Fruit fly (Drosophila melanogaster): ENCODE data around the gene OXA1L.

DNA sequence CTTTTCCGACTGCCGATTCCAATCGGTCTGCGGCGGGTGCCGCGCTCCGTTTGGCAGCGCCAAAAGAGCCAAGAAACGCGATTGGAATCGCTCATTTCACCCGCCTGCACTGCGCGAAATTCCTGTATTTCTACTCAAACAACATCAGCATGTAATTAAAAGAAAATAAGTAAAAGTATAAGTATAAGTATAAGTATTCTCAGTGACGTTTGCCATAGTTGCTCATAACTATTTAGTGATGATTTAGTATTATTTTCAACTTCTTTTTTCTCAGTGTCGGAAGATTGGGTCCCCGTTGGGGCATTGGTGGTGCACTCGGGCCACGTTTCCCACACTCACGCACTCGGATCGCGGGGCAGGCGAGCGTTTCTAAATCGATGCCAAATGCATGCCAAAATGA lies 26.9 kb upstream of the OXA1L start:
- TF ChIP-seq CG16813 (GFP tag; IDR thresholded peaks at IDR 0.05; ENCODE audit: partially characterized antibody) (no peak), Hr3 (GFP tag; optimal IDR thresholded peaks at IDR 0.05) (no peak)
